Fruit fly (Drosophila melanogaster) whole organism, prepupa: Measurements from ENCODE around the gene Tnpo.

Source experiments
- Blimp-1 ChIP-seq: fragments of 200-800 bp; sonication (Bioruptor generic); optimal IDR thresholded peaks from 3 replicates; lab custom pipeline; 2017; ENCODE audit warnings: missing biosample characterization, missing genetic modification characterization, mild to moderate bottlenecking, moderate library complexity, missing genetic modification reagents
- CG10631 ChIP-seq: fragments of 200-800 bp; sonication (Bioruptor generic); optimal IDR thresholded peaks from 2 replicates; lab custom pipeline; 2016; ENCODE audit warnings: missing biosample characterization, missing genetic modification characterization
- CG10669 ChIP-seq: fragments of 200-800 bp; sonication (Bioruptor generic); optimal IDR thresholded peaks from 3 replicates; lab custom pipeline; 2018; ENCODE audit warnings: missing biosample characterization, mild to moderate bottlenecking, missing genetic modification characterization, moderate library complexity
- CG11294 ChIP-seq: fragments of 200-800 bp; sonication (Bioruptor generic); IDR thresholded peaks from 2 replicates; pipeline ENCODE4 v1.3.6; 2022; ENCODE audit warnings: missing biosample characterization, missing genetic modification characterization
- CG11762 ChIP-seq: fragments of 200-800 bp; sonication (Bioruptor generic); optimal IDR thresholded peaks from 3 replicates; lab custom pipeline; 2016; ENCODE audit warnings: missing biosample characterization, missing genetic modification characterization; ENCODE audit not compliant: insufficient read depth
- CG11902 ChIP-seq: fragments of 200-800 bp; sonication (Bioruptor generic); optimal IDR thresholded peaks from 3 replicates; lab custom pipeline; 2016; ENCODE audit warnings: missing biosample characterization, missing genetic modification characterization
- CG15336 ChIP-seq: fragments of 200-800 bp; sonication (Bioruptor generic); IDR thresholded peaks from 2 replicates; pipeline ENCODE4 v1.3.6; 2022; ENCODE audit warnings: missing biosample characterization, missing genetic modification characterization
- CG1621 ChIP-seq: fragments of 200-800 bp; sonication (Bioruptor generic); optimal IDR thresholded peaks from 3 replicates; lab custom pipeline; 2018; ENCODE audit warnings: missing biosample characterization, mild to moderate bottlenecking, missing genetic modification characterization
- CG16779 ChIP-seq: fragments of 200-800 bp; sonication (Bioruptor generic); optimal IDR thresholded peaks from 3 replicates; lab custom pipeline; 2017; ENCODE audit warnings: missing biosample characterization, mild to moderate bottlenecking, missing genetic modification characterization
- CG3032 ChIP-seq: fragments of 200-800 bp; optimal IDR thresholded peaks from 2 replicates; lab custom pipeline; 2019; ENCODE audit warnings: missing biosample characterization, mild to moderate bottlenecking, missing genetic modification characterization, moderate library complexity
- CG32006 ChIP-seq: fragments of 200-800 bp; sonication (Bioruptor generic); optimal IDR thresholded peaks from 3 replicates; lab custom pipeline; 2017; ENCODE audit warnings: missing biosample characterization, mild to moderate bottlenecking, missing genetic modification characterization
- CG4318 ChIP-seq: fragments of 200-800 bp; sonication (Bioruptor generic); optimal IDR thresholded peaks from 3 replicates; lab custom pipeline; 2017; ENCODE audit warnings: missing biosample characterization, mild to moderate bottlenecking, missing genetic modification characterization
- CG6163 ChIP-seq: fragments of 200-800 bp; sonication (Bioruptor generic); IDR thresholded peaks from 3 replicates; pipeline ENCODE4 v1.3.6; 2022; ENCODE audit warnings: missing biosample characterization, missing genetic modification characterization
- CG6276 ChIP-seq: fragments of 200-800 bp; sonication (Bioruptor generic); optimal IDR thresholded peaks from 2 replicates; lab custom pipeline; 2017; ENCODE audit warnings: missing biosample characterization, mild to moderate bottlenecking, missing genetic modification characterization
- CG6792 ChIP-seq: fragments of 200-800 bp; sonication (Bioruptor generic); optimal IDR thresholded peaks from 3 replicates; lab custom pipeline; 2016; ENCODE audit warnings: missing biosample characterization, missing genetic modification characterization
- CG6808 ChIP-seq: fragments of 200-800 bp; sonication (Bioruptor generic); optimal IDR thresholded peaks from 3 replicates; lab custom pipeline; 2017; ENCODE audit warnings: missing biosample characterization, missing genetic modification characterization, mild to moderate bottlenecking, moderate library complexity, missing genetic modification reagents
- CG6854 ChIP-seq: fragments of 200-800 bp; sonication (Bioruptor generic); optimal IDR thresholded peaks from 2 replicates; lab custom pipeline; 2017; ENCODE audit warnings: missing biosample characterization, mild to moderate bottlenecking, missing genetic modification characterization
- CG7368 ChIP-seq: fragments of 200-800 bp; sonication (Bioruptor generic); optimal IDR thresholded peaks from 3 replicates; lab custom pipeline; 2016; ENCODE audit warnings: missing biosample characterization, missing genetic modification characterization
- CG8119 ChIP-seq: fragments of 200-800 bp; sonication (Bioruptor generic); IDR thresholded peaks from 3 replicates; pipeline ENCODE4 v1.3.6; 2022; ENCODE audit warnings: missing biosample characterization, missing genetic modification characterization
- CG9139 ChIP-seq: fragments of 200-800 bp; sonication (Bioruptor generic); optimal IDR thresholded peaks from 3 replicates; lab custom pipeline; 2017; ENCODE audit warnings: missing biosample characterization, mild to moderate bottlenecking, missing genetic modification characterization
- Eip75B ChIP-seq: fragments of 200-800 bp; sonication (Bioruptor generic); optimal IDR thresholded peaks from 3 replicates; lab custom pipeline; 2016; ENCODE audit warnings: missing biosample characterization, missing genetic modification characterization
- Eip78C ChIP-seq: fragments of 200-800 bp; sonication (Bioruptor generic); peaks from one replicate; lab custom pipeline; 2016; ENCODE audit warnings: missing biosample characterization, missing genetic modification characterization
- Eip93F ChIP-seq: fragments of 200-800 bp; sonication (Bioruptor generic); optimal IDR thresholded peaks from 2 replicates; lab custom pipeline; 2016; ENCODE audit warnings: missing biosample characterization, mild to moderate bottlenecking, missing genetic modification characterization
- Ets21C ChIP-seq: fragments of 200-800 bp; sonication (Bioruptor generic); optimal IDR thresholded peaks from 3 replicates; lab custom pipeline; 2016; ENCODE audit warnings: missing biosample characterization, missing genetic modification characterization
- Ets96B ChIP-seq: fragments of 200-800 bp; optimal IDR thresholded peaks from 2 replicates; lab custom pipeline; 2019; ENCODE audit warnings: missing biosample characterization, mild to moderate bottlenecking, missing genetic modification characterization, moderate library complexity
- Gug ChIP-seq: fragments of 200-800 bp; sonication (Bioruptor generic); IDR thresholded peaks from 2 replicates; pipeline ENCODE4 v1.3.6; 2022; ENCODE audit warnings: missing biosample characterization, missing genetic modification characterization
- Hr38 ChIP-seq: sonication (Bioruptor generic); optimal IDR thresholded peaks from 2 replicates; lab custom pipeline; 2016; ENCODE audit warnings: missing biosample characterization, missing genetic modification characterization
- Hr39 ChIP-seq: fragments of 200-800 bp; sonication (Bioruptor generic); optimal IDR thresholded peaks from 2 replicates; lab custom pipeline; 2016; ENCODE audit warnings: missing biosample characterization, missing genetic modification characterization
- Hr4 ChIP-seq: fragments of 200-800 bp; sonication (Bioruptor generic); optimal IDR thresholded peaks from 3 replicates; lab custom pipeline; 2016; ENCODE audit warnings: missing biosample characterization, missing genetic modification characterization
- Lpt ChIP-seq: fragments of 200-800 bp; sonication (Bioruptor generic); optimal IDR thresholded peaks from 3 replicates; lab custom pipeline; 2016; ENCODE audit warnings: missing biosample characterization, missing genetic modification characterization
- Met ChIP-seq: fragments of 200-800 bp; sonication (Bioruptor generic); optimal IDR thresholded peaks from 3 replicates; lab custom pipeline; 2016; ENCODE audit warnings: missing biosample characterization, missing genetic modification characterization
- OdsH ChIP-seq: fragments of 200-800 bp; sonication (Bioruptor generic); optimal IDR thresholded peaks from 3 replicates; lab custom pipeline; 2016; ENCODE audit warnings: missing biosample characterization, missing genetic modification characterization
- Smox ChIP-seq: fragments of 200-800 bp; sonication (Bioruptor generic); optimal IDR thresholded peaks from 3 replicates; lab custom pipeline; 2016; ENCODE audit warnings: missing biosample characterization, missing genetic modification characterization
- Sox102F ChIP-seq: fragments of 200-800 bp; sonication (Bioruptor generic); optimal IDR thresholded peaks from 2 replicates; lab custom pipeline; 2016; ENCODE audit warnings: missing biosample characterization, mild to moderate bottlenecking, missing genetic modification characterization
- Sox14 ChIP-seq: fragments of 200-800 bp; sonication (Bioruptor generic); optimal IDR thresholded peaks from 3 replicates; lab custom pipeline; 2016; ENCODE audit warnings: missing biosample characterization, missing genetic modification characterization
- Sox15 ChIP-seq: fragments of 200-800 bp; sonication (Bioruptor generic); optimal IDR thresholded peaks from 3 replicates; lab custom pipeline; 2016; ENCODE audit warnings: missing biosample characterization, missing genetic modification characterization
- achi ChIP-seq: fragments of 200-800 bp; sonication (Bioruptor generic); optimal IDR thresholded peaks from 3 replicates; lab custom pipeline; 2016; ENCODE audit warnings: missing biosample characterization, missing genetic modification characterization
- acj6 ChIP-seq: fragments of 200-800 bp; sonication (Bioruptor generic); optimal IDR thresholded peaks from 3 replicates; lab custom pipeline; 2016; ENCODE audit warnings: missing biosample characterization, missing genetic modification characterization
- cyc ChIP-seq: fragments of 200-800 bp; sonication (Bioruptor generic); optimal IDR thresholded peaks from 3 replicates; lab custom pipeline; 2016; ENCODE audit warnings: missing biosample characterization, missing genetic modification characterization
- dsx ChIP-seq: fragments of 200-800 bp; optimal IDR thresholded peaks from 3 replicates; lab custom pipeline; 2019; ENCODE audit warnings: missing biosample characterization, mild to moderate bottlenecking, missing genetic modification characterization, moderate library complexity; ENCODE audit not compliant: poor library complexity, severe bottlenecking
- eg ChIP-seq: fragments of 200-800 bp; sonication (Bioruptor generic); IDR thresholded peaks from 3 replicates; pipeline ENCODE4 v1.3.6; 2022; ENCODE audit warnings: missing biosample characterization, missing genetic modification characterization
- fd59A ChIP-seq: fragments of 200-800 bp; sonication (Bioruptor generic); optimal IDR thresholded peaks from 2 replicates; lab custom pipeline; 2017; ENCODE audit warnings: missing biosample characterization, mild to moderate bottlenecking, missing genetic modification characterization, missing genetic modification reagents
- fkh ChIP-seq: fragments of 200-800 bp; sonication (Bioruptor generic); optimal IDR thresholded peaks from 3 replicates; lab custom pipeline; 2017; ENCODE audit warnings: missing biosample characterization, mild to moderate bottlenecking, missing genetic modification characterization, moderate library complexity
- lz ChIP-seq: fragments of 200-800 bp; sonication (Bioruptor generic); optimal IDR thresholded peaks from 3 replicates; lab custom pipeline; 2016; ENCODE audit warnings: missing biosample characterization, missing genetic modification characterization
- ss ChIP-seq, 2 experiments: fragments of 200-800 bp; sonication (Bioruptor generic); optimal IDR thresholded peaks; 2 replicates in 1 of 2; 3 replicates in 1 of 2; lab custom pipeline; 2017 to 2018; ENCODE audit warnings: mild to moderate bottlenecking in 2 of 2, missing biosample characterization in 2 of 2, missing genetic modification characterization in 2 of 2, moderate library complexity in 1 of 2
- svp ChIP-seq: fragments of 200-800 bp; sonication (Bioruptor generic); peaks from one replicate; lab custom pipeline; 2016; ENCODE audit warnings: missing biosample characterization, missing genetic modification characterization
- topi ChIP-seq: fragments of 200-800 bp; sonication (Bioruptor generic); optimal IDR thresholded peaks from 3 replicates; lab custom pipeline; 2016; ENCODE audit warnings: missing biosample characterization, missing genetic modification characterization

The Tnpo gene

DNA sequence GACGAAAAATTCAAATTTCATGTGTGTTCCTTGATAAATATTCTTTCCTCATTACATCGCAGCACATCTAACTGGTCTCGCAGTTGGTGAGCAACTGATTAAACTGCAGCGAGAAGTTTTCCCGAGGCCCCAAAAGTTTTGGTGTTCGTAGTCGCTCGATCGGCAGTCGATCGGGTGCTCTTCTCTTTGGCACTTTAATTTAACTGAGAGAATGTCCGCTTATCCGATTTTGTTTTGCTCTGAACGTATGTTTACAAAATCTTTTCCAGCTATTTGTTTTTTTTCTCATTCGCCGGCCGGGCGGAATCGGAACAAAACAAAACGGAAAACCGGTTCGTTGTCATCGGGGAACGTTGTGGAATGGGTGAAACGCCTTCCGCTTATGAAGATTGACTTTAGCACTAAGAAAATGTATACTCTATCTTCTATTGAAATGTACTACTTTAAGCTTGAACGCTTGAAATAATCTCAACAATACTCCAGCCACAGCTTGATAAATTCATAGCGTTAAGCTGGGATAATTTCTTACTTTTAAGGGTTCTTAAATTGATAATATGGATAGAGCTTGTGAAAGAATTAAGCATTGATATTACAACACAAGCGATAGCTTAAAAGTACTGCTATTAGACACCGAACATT lies 25.4 kb downstream of the Tnpo start (continued):
- TF ChIP-seq Met (GFP tag; lab: Kevin White, UChicago) = no peak
- TF ChIP-seq Hr38 (GFP tag; lab: Kevin White, UChicago) = no peak
- TF ChIP-seq Ets96B = peak; percentile 21
- peak; percentile 22 for TF ChIP-seq Eip75B (GFP tag; lab: Kevin White, UChicago)
- TF ChIP-seq svp (GFP tag; lab: Kevin White, UChicago) = no peak
- TF ChIP-seq Hr4 (GFP tag; lab: Kevin White, UChicago) = no peak
- TF ChIP-seq fkh (GFP tag; lab: Kevin White, UChicago) = peak; percentile 81
- TF ChIP-seq CG8119 (GFP tag; lab: Robert Waterston, UW) = peak; percentile 49; the same call in 2 of the 3 replicates
- TF ChIP-seq Gug (GFP tag; lab: Robert Waterston, UW) = no peak
- no peak for TF ChIP-seq CG32006 (GFP tag; lab: Kevin White, UChicago)
- no peak for TF ChIP-seq CG11902 (GFP tag; lab: Kevin White, UChicago)
- TF ChIP-seq CG1621 (tag; lab: Kevin White, UChicago) = peak; percentile 61
- TF ChIP-seq CG11294 (GFP tag; lab: Robert Waterston, UW) = no peak
- TF ChIP-seq lz = no peak
- TF ChIP-seq Ets21C (GFP tag; lab: Kevin White, UChicago) = no peak
- no peak for TF ChIP-seq CG3032
- no peak for TF ChIP-seq Blimp-1
- no peak for TF ChIP-seq Smox (GFP tag; lab: Kevin White, UChicago)
- TF ChIP-seq CG4318 = no peak
- no peak for TF ChIP-seq topi (GFP tag; lab: Kevin White, UChicago)
- peak; percentile 68 for TF ChIP-seq CG6854 (GFP tag; lab: Kevin White, UChicago)
- peak; percentile 45; the same call in 1 of the 3 replicates for TF ChIP-seq eg (GFP tag; lab: Robert Waterston, UW)
- peak; percentile 8 for TF ChIP-seq Sox102F (GFP tag; lab: Kevin White, UChicago)
- TF ChIP-seq CG6792 (GFP tag; lab: Kevin White, UChicago) = no peak
- no peak for TF ChIP-seq acj6 (GFP tag; lab: Kevin White, UChicago)
- no peak for TF ChIP-seq CG7368 (GFP tag; lab: Kevin White, UChicago)
- peak; percentile 14 for TF ChIP-seq dsx (GFP tag; lab: Kevin White, UChicago)
- no peak for TF ChIP-seq CG10631
- no peak for TF ChIP-seq Hr39 (GFP tag; lab: Kevin White, UChicago)
- TF ChIP-seq, all 60 proteins: peak for 20

DNA sequence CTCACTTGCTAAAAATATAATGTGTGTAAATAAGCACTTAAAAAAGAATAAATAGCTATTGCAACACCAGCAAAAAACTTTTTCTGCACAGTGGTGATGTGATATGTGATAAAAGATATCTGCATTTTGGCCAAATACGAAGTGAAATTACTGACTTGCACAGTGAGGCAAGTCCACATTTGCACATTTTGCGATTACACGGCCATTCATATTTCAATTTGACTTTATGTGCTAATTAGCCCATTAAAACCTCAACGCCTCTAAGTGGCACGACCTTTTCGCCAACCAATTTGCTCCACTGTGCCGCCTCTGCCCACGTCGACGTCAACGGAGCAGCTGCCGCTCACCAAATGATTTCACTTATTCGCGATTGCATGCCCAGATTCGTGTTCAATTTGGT lies 26.9 kb downstream of the Tnpo start, which contains the start of gene CG33946:
Gene CG33946 (plus strand): TSS at position 392 of the 400 bp plus-strand sequence.
- TF ChIP-seq OdsH (GFP tag; lab: Kevin White, UChicago) (peak; percentile 57), CG4318 (peak; percentile 40), Met (GFP tag; lab: Kevin White, UChicago) (peak; percentile 70), CG9139 (no peak), Hr38 (GFP tag; lab: Kevin White, UChicago) (no peak), Eip78C (GFP tag; lab: Kevin White, UChicago) (peak; percentile 59), CG6276 (GFP tag; lab: Kevin White, UChicago) (peak; percentile 40), svp (GFP tag; lab: Kevin White, UChicago) (peak; percentile 87), Ets96B (peak; percentile 10), CG10669 (GFP tag; lab: Kevin White, UChicago) (peak; percentile 1), CG11762 (GFP tag; lab: Kevin White, UChicago) (peak; percentile 57), CG15336 (GFP tag; lab: Robert Waterston, UW) (peak; percentile 76), fd59A (GFP tag; lab: Kevin White, UChicago) (no peak), CG8119 (GFP tag; lab: Robert Waterston, UW) (peak; percentile 51; the same call in 1 of the 3 replicates), CG6854 (GFP tag; lab: Kevin White, UChicago) (no peak), Sox15 (GFP tag; lab: Kevin White, UChicago) (peak; percentile 57), CG32006 (GFP tag; lab: Kevin White, UChicago) (peak; percentile 74), CG11902 (GFP tag; lab: Kevin White, UChicago) (peak; percentile 61), achi (peak; percentile 53), Sox14 (GFP tag; lab: Kevin White, UChicago) (peak; percentile 70), cyc (GFP tag; lab: Kevin White, UChicago) (peak; percentile 82), Gug (GFP tag; lab: Robert Waterston, UW) (peak; percentile 59), Eip93F (GFP tag; lab: Kevin White, UChicago) (no peak), eg (GFP tag; lab: Robert Waterston, UW) (peak; percentile 83), CG16779 (tag; lab: Kevin White, UChicago) (no peak), CG6808 (GFP tag; lab: Kevin White, UChicago) (no peak), Blimp-1 (peak; percentile 44), CG7368 (GFP tag; lab: Kevin White, UChicago) (peak; percentile 39), Lpt (GFP tag; lab: Kevin White, UChicago) (peak; percentile 41), ss (GFP tag; optimal IDR thresholded peaks at IDR 0.05; lab: Kevin White, UChicago) (no peak), Hr4 (GFP tag; lab: Kevin White, UChicago) (peak; percentile 60), lz (peak; percentile 58), CG11294 (GFP tag; lab: Robert Waterston, UW) (peak; percentile 71), CG6163 (GFP tag; lab: Robert Waterston, UW) (peak; percentile 82), CG3032 (peak; percentile 3)
